Worm (Caenorhabditis elegans): Measurements from ENCODE around the gene Y116A8A.7.

Y116A8A.7 gene

ce11 chrIV:16829896-16830295 is at the start of gene Y116A8A.7:
Gene Y116A8A.7, plus strand, starts transcription at chrIV:16830196.
- no peak for TF ChIP-seq ces-1 (GFP tag; optimal IDR thresholded peaks at IDR 0.05)
- no peak for TF ChIP-seq M03D4.4 (tag; optimal IDR thresholded peaks at IDR 0.05)
- TF ChIP-seq sem-2 (GFP tag; optimal IDR thresholded peaks at IDR 0.05): no peak
- TF ChIP-seq mep-1 (tag; optimal IDR thresholded peaks at IDR 0.05): no peak
- no peak for TF ChIP-seq sptf-1 (tag; optimal IDR thresholded peaks at IDR 0.05)
- TF ChIP-seq lin-32 (GFP tag; optimal IDR thresholded peaks at IDR 0.05): no peak
- no peak for TF ChIP-seq nhr-2 (tag; optimal IDR thresholded peaks at IDR 0.05)
- TF ChIP-seq zip-8 (tag; optimal IDR thresholded peaks at IDR 0.05): no peak
- no peak for TF ChIP-seq nhr-28 (tag; optimal IDR thresholded peaks at IDR 0.05)

- no peak for TF ChIP-seq mls-2 (tag; optimal IDR thresholded peaks at IDR 0.05)
- TF ChIP-seq cnd-1 (tag; optimal IDR thresholded peaks at IDR 0.05): no peak
- no peak for TF ChIP-seq zip-8 (tag; optimal IDR thresholded peaks at IDR 0.05)
- TF ChIP-seq snpc-4 (tag; optimal IDR thresholded peaks at IDR 0.05): no peak
- TF ChIP-seq ceh-43 (GFP tag; optimal IDR thresholded peaks at IDR 0.05): no peak
- TF ChIP-seq sptf-1 (tag; optimal IDR thresholded peaks at IDR 0.05): no peak
- no peak for TF ChIP-seq ceh-83 (GFP tag; optimal IDR thresholded peaks at IDR 0.05)
- TF ChIP-seq nhr-28 (tag; optimal IDR thresholded peaks at IDR 0.05): no peak
- TF ChIP-seq nhr-2 (tag; optimal IDR thresholded peaks at IDR 0.05): no peak
- no peak for TF ChIP-seq drap-1 (GFP tag; optimal IDR thresholded peaks at IDR 0.05)
- no peak for TF ChIP-seq nhr-12 (tag; optimal IDR thresholded peaks at IDR 0.05)
- TF ChIP-seq M03D4.4 (tag; optimal IDR thresholded peaks at IDR 0.05): no peak
- no peak for TF ChIP-seq ces-1 (GFP tag; optimal IDR thresholded peaks at IDR 0.05)
- no peak for TF ChIP-seq ceh-39 (tag; optimal IDR thresholded peaks at IDR 0.05)
- no peak for TF ChIP-seq lin-13 (tag; optimal IDR thresholded peaks at IDR 0.05)
- no peak for TF ChIP-seq ham-2 (GFP tag; optimal IDR thresholded peaks at IDR 0.05)
- no peak for TF ChIP-seq nhr-76 (tag; optimal IDR thresholded peaks at IDR 0.05)
These were observed 43.0 kb upstream of the Y116A8A.7 start, which contains the start of gene Y43D4A.6 for ce11 chrIV:16787024-16787423. Gene Y43D4A.6, plus strand, starts transcription at chrIV:16787324.

- TF ChIP-seq elt-1 (tag; optimal IDR thresholded peaks at IDR 0.05; ENCODE audit: borderline replicate concordance, insufficient read depth): no peak
- no peak for TF ChIP-seq mab-5 (tag; optimal IDR thresholded peaks at IDR 0.05)
- no peak for TF ChIP-seq M03D4.4 (tag; optimal IDR thresholded peaks at IDR 0.05)
- no peak for TF ChIP-seq ztf-11 (tag; optimal IDR thresholded peaks at IDR 0.05)
- TF ChIP-seq sptf-1 (tag; optimal IDR thresholded peaks at IDR 0.05): no peak
- no peak for TF ChIP-seq flh-1 (GFP tag; optimal IDR thresholded peaks at IDR 0.05)
- TF ChIP-seq ceh-39 (tag; optimal IDR thresholded peaks at IDR 0.05): no peak
- no peak for TF ChIP-seq hlh-1 (tag; optimal IDR thresholded peaks at IDR 0.05)
- no peak for TF ChIP-seq bed-3 (GFP tag; optimal IDR thresholded peaks at IDR 0.05)
- no peak for TF ChIP-seq unc-39 (tag; optimal IDR thresholded peaks at IDR 0.05)
- TF ChIP-seq mep-1 (tag; optimal IDR thresholded peaks at IDR 0.05): no peak
- no peak for TF ChIP-seq nhr-76 (tag; optimal IDR thresholded peaks at IDR 0.05)
- no peak for TF ChIP-seq nhr-2 (tag; optimal IDR thresholded peaks at IDR 0.05)
- no peak for TF ChIP-seq ham-2 (GFP tag; optimal IDR thresholded peaks at IDR 0.05)
- TF ChIP-seq tbx-8 (GFP tag; optimal IDR thresholded peaks at IDR 0.05): no peak
- no peak for TF ChIP-seq lin-32 (GFP tag; optimal IDR thresholded peaks at IDR 0.05)
- no peak for TF ChIP-seq unc-120 (tag; optimal IDR thresholded peaks at IDR 0.05; ENCODE audit: poor library complexity, severe bottlenecking)
- no peak for TF ChIP-seq ces-1 (GFP tag; optimal IDR thresholded peaks at IDR 0.05)
- TF ChIP-seq mls-2 (tag; optimal IDR thresholded peaks at IDR 0.05): no peak
- TF ChIP-seq lin-13 (tag; optimal IDR thresholded peaks at IDR 0.05): no peak
These were observed 23.6 kb upstream of the Y116A8A.7 start, which contains the start of gene clec-193 for ce11 chrIV:16806352-16806751. Gene clec-193, minus strand, starts transcription at chrIV:16806452.

ce11 chrIV:16812116-16812515 is 17.9 kb upstream of the Y116A8A.7 start:
- TF ChIP-seq ces-1 (GFP tag; optimal IDR thresholded peaks at IDR 0.05) (peak; percentile 43), nhr-12 (tag; optimal IDR thresholded peaks at IDR 0.05) (no peak), lin-13 (tag; optimal IDR thresholded peaks at IDR 0.05) (no peak)

ce11 chrIV:16813825-16814224 is 16.2 kb upstream of the Y116A8A.7 start, which contains the start of gene Y116A8A.2:
Gene Y116A8A.2, minus strand, starts transcription at chrIV:16813925.
- no peak for TF ChIP-seq ztf-11 (tag; optimal IDR thresholded peaks at IDR 0.05)
- TF ChIP-seq mab-5 (tag; optimal IDR thresholded peaks at IDR 0.05): no peak
- TF ChIP-seq flh-1 (GFP tag; optimal IDR thresholded peaks at IDR 0.05): no peak
- no peak for TF ChIP-seq mep-1 (tag; optimal IDR thresholded peaks at IDR 0.05)
- TF ChIP-seq drap-1 (GFP tag; optimal IDR thresholded peaks at IDR 0.05): no peak
- TF ChIP-seq mls-2 (tag; optimal IDR thresholded peaks at IDR 0.05): no peak
- no peak for TF ChIP-seq unc-39 (tag; optimal IDR thresholded peaks at IDR 0.05)
